Fruit fly (Drosophila melanogaster) whole organism, adult: ENCODE data around the gene Pax.
A peak's percentile ranks its signal among the peaks of the same experiment; 100 is the strongest.

ENCODE experiments used
- CG11617 ChIP-seq: fragments of 200-800 bp; sonication (Bioruptor generic); optimal IDR thresholded peaks from 2 replicates; lab custom pipeline; 2017; ENCODE audit warnings: mild to moderate bottlenecking, missing biosample characterization, missing genetic modification reagents, missing genetic modification characterization
- CG12768 ChIP-seq: fragments of 200-800 bp; sonication (Bioruptor generic); optimal IDR thresholded peaks from 2 replicates; lab custom pipeline; 2017; ENCODE audit warnings: missing biosample characterization, missing genetic modification characterization, mild to moderate bottlenecking, moderate library complexity, missing genetic modification reagents
- CG14711 ChIP-seq: fragments of 200-800 bp; sonication (Bioruptor generic); optimal IDR thresholded peaks from 2 replicates; lab custom pipeline; 2018; ENCODE audit warnings: missing biosample characterization, mild to moderate bottlenecking, missing genetic modification characterization, moderate library complexity
- CG1620 ChIP-seq: fragments of 200-800 bp; sonication (Bioruptor generic); optimal IDR thresholded peaks from 2 replicates; lab custom pipeline; 2016; ENCODE audit warnings: missing biosample characterization, missing genetic modification characterization
- CG33017 ChIP-seq: fragments of 200-800 bp; sonication (Bioruptor generic); optimal IDR thresholded peaks from 2 replicates; lab custom pipeline; 2018; ENCODE audit warnings: missing biosample characterization, mild to moderate bottlenecking, missing genetic modification characterization, moderate library complexity
- CG5204 ChIP-seq: fragments of 200-800 bp; sonication (Bioruptor generic); optimal IDR thresholded peaks from 2 replicates; lab custom pipeline; 2016; ENCODE audit warnings: missing biosample characterization, missing genetic modification characterization
- CG7045 ChIP-seq: fragments of 200-800 bp; sonication (Bioruptor generic); optimal IDR thresholded peaks from 2 replicates; lab custom pipeline; 2017; ENCODE audit warnings: missing biosample characterization, mild to moderate bottlenecking, missing genetic modification characterization
- CG7101 ChIP-seq: fragments of 200-800 bp; sonication (Bioruptor generic); optimal IDR thresholded peaks from 2 replicates; lab custom pipeline; 2018; ENCODE audit warnings: missing biosample characterization, mild to moderate bottlenecking, missing genetic modification characterization, moderate library complexity
- Clk ChIP-seq: fragments of 200-800 bp; sonication (Bioruptor generic); optimal IDR thresholded peaks from 2 replicates; lab custom pipeline; 2017; ENCODE audit warnings: missing biosample characterization, missing genetic modification characterization
- Crg-1 ChIP-seq: fragments of 200-800 bp; sonication (Bioruptor generic); optimal IDR thresholded peaks from 2 replicates; lab custom pipeline; 2016; ENCODE audit warnings: missing biosample characterization, missing genetic modification characterization
- Hr96 ChIP-seq: fragments of 200-800 bp; sonication (Bioruptor generic); optimal IDR thresholded peaks from 2 replicates; lab custom pipeline; 2016; ENCODE audit warnings: missing biosample characterization, missing genetic modification characterization
- Mnt ChIP-seq: fragments of 200-800 bp; sonication (Bioruptor generic); optimal IDR thresholded peaks from 2 replicates; lab custom pipeline; 2016; ENCODE audit warnings: missing biosample characterization, mild to moderate bottlenecking, missing genetic modification characterization
- bab1 ChIP-seq: fragments of 200-800 bp; sonication (Bioruptor generic); optimal IDR thresholded peaks from 3 replicates; lab custom pipeline; 2019; ENCODE audit warnings: missing biosample characterization, mild to moderate bottlenecking, missing genetic modification characterization, moderate library complexity
- cic ChIP-seq: fragments of 200-800 bp; sonication (Bioruptor generic); optimal IDR thresholded peaks from 2 replicates; lab custom pipeline; 2017; ENCODE audit warnings: missing biosample characterization, mild to moderate bottlenecking, missing genetic modification characterization, moderate library complexity
- cnc ChIP-seq, 2 experiments: fragments of >200 bp; optimal IDR thresholded peaks; 2 replicates each; lab custom pipeline; 2017
- kay ChIP-seq: fragments of 200-800 bp; sonication (Bioruptor generic); peaks from one replicate; lab custom pipeline; 2016; ENCODE audit warnings: missing biosample characterization, missing genetic modification characterization, borderline replicate concordance
- ovo ChIP-seq: fragments of 200-800 bp; sonication (Bioruptor generic); optimal IDR thresholded peaks from 2 replicates; lab custom pipeline; 2016; ENCODE audit warnings: missing biosample characterization, missing genetic modification characterization
- pad ChIP-seq: fragments of 200-800 bp; sonication (Bioruptor generic); optimal IDR thresholded peaks from 3 replicates; lab custom pipeline; 2017; ENCODE audit warnings: missing biosample characterization, missing genetic modification characterization, mild to moderate bottlenecking, moderate library complexity, missing genetic modification reagents
- tj ChIP-seq: fragments of 200-800 bp; sonication (Bioruptor generic); optimal IDR thresholded peaks from 3 replicates; lab custom pipeline; 2017; ENCODE audit warnings: missing biosample characterization, mild to moderate bottlenecking, missing genetic modification characterization, moderate library complexity
- toe ChIP-seq: fragments of 200-800 bp; sonication (Bioruptor generic); optimal IDR thresholded peaks from 2 replicates; lab custom pipeline; 2016; ENCODE audit warnings: missing biosample characterization, missing genetic modification characterization

The Pax gene

DNA sequence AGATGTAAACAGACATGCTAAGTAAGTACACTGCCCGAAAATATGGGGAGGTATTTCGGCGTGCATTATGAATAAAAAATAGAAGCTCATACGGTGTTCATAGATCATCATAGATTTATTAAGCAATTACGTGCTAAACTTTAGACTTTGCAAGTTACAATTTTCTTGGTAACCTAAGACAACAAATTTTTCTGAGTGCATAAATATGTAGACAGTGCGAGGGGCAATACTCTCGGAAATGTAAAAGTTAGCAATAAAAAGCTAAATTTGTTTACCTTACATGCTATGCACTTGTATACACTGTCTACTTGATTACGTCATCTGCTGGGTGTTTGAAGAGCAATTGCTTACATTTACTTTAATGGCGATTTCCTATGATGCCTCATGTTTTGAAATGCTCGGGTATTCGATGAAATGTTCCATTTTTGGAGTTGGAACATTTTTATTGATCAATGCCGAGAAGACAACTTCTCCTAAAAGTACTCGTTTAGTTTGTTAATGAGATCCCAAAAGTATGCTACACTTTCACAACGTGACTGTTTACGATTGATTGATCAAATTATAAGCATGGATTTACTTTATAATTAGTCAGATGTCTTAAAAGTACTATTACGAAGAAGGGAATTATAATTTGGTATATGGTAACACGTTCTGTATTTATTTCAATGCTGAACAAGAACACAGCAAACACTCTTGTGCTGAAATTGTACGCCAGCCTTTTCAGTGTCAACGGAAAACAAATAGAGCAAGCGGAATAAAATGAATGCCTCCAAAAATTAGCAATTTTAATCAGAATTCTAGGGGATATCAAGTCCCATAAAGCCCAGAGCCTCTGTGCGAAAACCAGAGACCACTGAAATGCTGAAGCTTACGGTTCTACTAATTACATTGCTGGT is 9.5 kb downstream of the Pax start, which contains the start of gene Lectin-galC1:
Lectin-galC1 (plus strand) TSS at position 846 of the 896 bp plus-strand sequence.
- TF ChIP-seq Crg-1 (GFP tag; lab: Kevin White, UChicago): peak; percentile 65
- TF ChIP-seq CG1620 (GFP tag; lab: Kevin White, UChicago): peak; percentile 59
- peak; percentile 81 for TF ChIP-seq Clk (GFP tag; lab: Kevin White, UChicago)
- TF ChIP-seq Hr96 (GFP tag; lab: Kevin White, UChicago): peak; percentile 79
- no peak for TF ChIP-seq cnc (optimal IDR thresholded peaks at IDR 0.05; lab: Kevin White, UChicago)
- peak; percentile 36 for TF ChIP-seq Mnt (GFP tag; lab: Kevin White, UChicago)
- peak; percentile 65 for TF ChIP-seq cic
- peak; percentile 81 for TF ChIP-seq CG14711 (tag; lab: Kevin White, UChicago)
- peak; percentile 54 for TF ChIP-seq pad
- no peak for TF ChIP-seq ovo (GFP tag; lab: Kevin White, UChicago)
- peak; percentile 78 for TF ChIP-seq CG12768 (GFP tag; lab: Kevin White, UChicago)
- TF ChIP-seq CG7045 (GFP tag; lab: Kevin White, UChicago): peak; percentile 84
- TF ChIP-seq tj: peak; percentile 80
- peak; percentile 87 for TF ChIP-seq toe
- peak; percentile 68 for TF ChIP-seq CG7101 (tag; lab: Kevin White, UChicago)
- TF ChIP-seq bab1 (GFP tag; lab: Kevin White, UChicago): no peak
- TF ChIP-seq CG5204 (GFP tag; lab: Kevin White, UChicago): peak; percentile 86
- TF ChIP-seq CG11617 (GFP tag; lab: Kevin White, UChicago): peak; percentile 61
- peak; percentile 62 for TF ChIP-seq kay (GFP tag; lab: Kevin White, UChicago)
- peak; percentile 87 for TF ChIP-seq CG33017 (tag; lab: Kevin White, UChicago)

DNA sequence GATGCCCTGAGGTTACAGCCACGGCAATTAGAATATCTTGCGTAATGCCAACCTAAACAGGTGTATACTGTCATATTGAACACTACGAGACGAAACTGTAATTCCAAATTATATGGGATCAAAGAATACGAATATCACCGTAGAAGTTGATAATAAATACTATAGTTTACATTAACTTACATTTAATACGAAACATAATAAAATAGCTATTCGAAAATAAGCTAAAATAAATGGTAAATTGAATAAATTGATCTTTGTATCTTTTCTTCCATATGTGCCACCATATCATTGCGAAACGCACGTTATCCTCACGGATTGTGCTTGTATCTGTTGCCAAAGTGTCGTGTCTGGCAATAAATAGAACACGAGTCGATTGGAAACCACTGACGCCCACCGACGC is 10.5 kb downstream of the Pax start:
- TF ChIP-seq toe: peak; percentile 17
- no peak for TF ChIP-seq CG11617 (GFP tag; lab: Kevin White, UChicago)
- TF ChIP-seq CG5204 (GFP tag; lab: Kevin White, UChicago): peak; percentile 51
- no peak for TF ChIP-seq CG1620 (GFP tag; lab: Kevin White, UChicago)
- TF ChIP-seq CG14711 (tag; lab: Kevin White, UChicago): peak; percentile 34
- TF ChIP-seq Hr96 (GFP tag; lab: Kevin White, UChicago): no peak
- TF ChIP-seq CG12768 (GFP tag; lab: Kevin White, UChicago): peak; percentile 51
- peak; percentile 54 for TF ChIP-seq CG33017 (tag; lab: Kevin White, UChicago)
- TF ChIP-seq Crg-1 (GFP tag; lab: Kevin White, UChicago): no peak
- peak; percentile 39 for TF ChIP-seq CG7101 (tag; lab: Kevin White, UChicago)
- no peak for TF ChIP-seq bab1 (GFP tag; lab: Kevin White, UChicago)
- TF ChIP-seq CG7045 (GFP tag; lab: Kevin White, UChicago): peak; percentile 53
- no peak for TF ChIP-seq pad
- no peak for TF ChIP-seq kay (GFP tag; lab: Kevin White, UChicago)

- TF ChIP-seq kay (GFP tag; lab: Kevin White, UChicago) (peak; percentile 62), CG11617 (GFP tag; lab: Kevin White, UChicago) (no peak)
Measured at dm6 chr2L:19415133-19415532, 11.3 kb downstream of the Pax start.

dm6 chr2L:19414233-19414749 is 12.1 kb downstream of the Pax start:
- TF ChIP-seq CG11617 (GFP tag; lab: Kevin White, UChicago) (peak; percentile 26), ovo (GFP tag; lab: Kevin White, UChicago) (no peak), cic (peak; percentile 38), CG1620 (GFP tag; lab: Kevin White, UChicago) (no peak), CG5204 (GFP tag; lab: Kevin White, UChicago) (no peak), Mnt (GFP tag; lab: Kevin White, UChicago) (no peak)

DNA sequence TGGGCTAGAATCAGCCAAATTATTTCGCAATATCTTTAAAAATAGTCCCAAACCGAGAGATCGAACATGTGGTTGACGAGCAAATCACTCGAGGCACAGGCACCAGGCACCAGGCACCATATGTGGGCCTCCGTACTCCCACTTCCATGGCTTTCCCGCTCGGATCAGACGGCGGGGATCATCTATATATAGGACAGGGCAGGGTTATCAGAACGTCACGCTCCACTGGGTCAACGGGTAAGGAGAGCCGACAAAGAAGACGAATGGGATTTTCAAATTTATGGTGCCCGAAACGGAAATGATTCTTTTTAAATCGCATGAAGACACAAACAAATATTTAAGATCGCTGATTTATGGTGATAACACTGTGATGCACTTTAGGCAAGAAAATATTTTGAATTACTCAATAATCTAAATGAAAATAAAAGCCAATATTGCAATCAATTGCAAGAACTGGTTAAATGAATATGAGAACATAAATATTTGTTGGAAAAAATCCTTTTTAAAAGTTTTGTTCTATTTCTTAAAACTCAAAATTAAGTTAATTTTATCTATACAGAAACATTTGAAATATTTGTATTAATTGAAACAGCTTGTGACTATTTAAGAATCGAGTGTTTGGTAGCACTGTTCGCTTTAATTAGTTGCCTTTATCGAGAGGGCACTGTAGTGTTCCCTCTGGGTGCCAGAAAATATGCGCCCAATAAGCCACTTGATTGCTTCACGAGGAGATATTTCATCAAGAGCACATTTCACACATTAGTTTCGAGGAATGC is 13.1 kb downstream of the Pax start:
- TF ChIP-seq Mnt (GFP tag; lab: Kevin White, UChicago): no peak
- peak; percentile 60 for TF ChIP-seq kay (GFP tag; lab: Kevin White, UChicago)

DNA sequence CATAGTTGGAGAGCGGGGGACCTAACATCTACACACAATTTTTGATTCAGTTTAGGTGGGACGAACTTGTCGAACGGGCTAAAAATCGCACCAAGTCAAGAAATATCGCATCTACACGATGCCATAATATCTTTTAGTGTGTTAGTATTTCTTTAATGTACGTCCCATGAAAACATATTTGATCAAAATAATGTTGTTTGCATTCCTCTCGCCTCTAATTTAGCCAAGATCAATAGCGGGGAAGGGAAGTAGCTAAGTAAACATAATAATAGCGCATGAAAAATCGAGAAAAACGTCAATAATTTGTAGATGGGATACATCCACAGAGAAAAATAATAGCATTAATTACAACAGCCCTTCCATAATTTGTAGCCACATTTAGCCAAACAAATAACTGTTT is 14.4 kb downstream of the Pax start:
- TF ChIP-seq CG14711 (tag; lab: Kevin White, UChicago) (no peak), CG7101 (tag; lab: Kevin White, UChicago) (no peak), Clk (GFP tag; lab: Kevin White, UChicago) (no peak), toe (no peak), Hr96 (GFP tag; lab: Kevin White, UChicago) (no peak), cnc (optimal IDR thresholded peaks at IDR 0.05; lab: Kevin White, UChicago) (no peak)
